Worm (Caenorhabditis elegans): Measurements from ENCODE around the gene acp-4.

Gene acp-4

DNA sequence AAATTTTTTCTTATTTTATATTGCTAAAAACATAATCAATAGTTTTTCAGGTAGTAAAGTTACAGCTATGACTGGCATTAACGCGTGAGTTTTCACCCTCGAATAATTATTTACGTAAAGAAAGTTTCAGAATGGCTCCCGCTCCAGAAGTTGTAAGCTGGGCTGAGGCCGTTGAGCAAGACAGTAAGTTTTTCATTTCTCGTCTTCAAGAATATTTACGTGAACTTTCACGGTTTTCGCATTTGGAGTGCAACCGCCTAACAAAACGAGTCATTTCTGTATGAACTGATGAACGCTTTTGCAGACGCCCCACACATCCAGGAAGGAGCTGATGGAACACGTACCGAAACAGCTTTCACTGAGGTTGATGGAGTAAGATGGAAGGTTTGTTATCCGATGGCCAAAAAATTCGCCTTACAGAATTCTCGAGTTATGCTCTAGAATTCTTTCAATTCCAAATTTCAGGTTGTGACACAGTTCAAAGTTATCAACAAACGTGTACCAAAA, 7.9 kb upstream of the acp-4 start, which contains the start of gene eif-3.G:
eif-3.G (plus strand) TSS at position 51 of the 507 bp plus-strand sequence.
- no peak for TF ChIP-seq nhr-28 (tag; optimal IDR thresholded peaks at IDR 0.05)
- TF ChIP-seq efl-1 (optimal IDR thresholded peaks at IDR 0.05): no peak
- TF ChIP-seq efl-1 (GFP tag; optimal IDR thresholded peaks at IDR 0.05 in 1 of 2): peak in 1 of 2 experiments; percentile 88

DNA sequence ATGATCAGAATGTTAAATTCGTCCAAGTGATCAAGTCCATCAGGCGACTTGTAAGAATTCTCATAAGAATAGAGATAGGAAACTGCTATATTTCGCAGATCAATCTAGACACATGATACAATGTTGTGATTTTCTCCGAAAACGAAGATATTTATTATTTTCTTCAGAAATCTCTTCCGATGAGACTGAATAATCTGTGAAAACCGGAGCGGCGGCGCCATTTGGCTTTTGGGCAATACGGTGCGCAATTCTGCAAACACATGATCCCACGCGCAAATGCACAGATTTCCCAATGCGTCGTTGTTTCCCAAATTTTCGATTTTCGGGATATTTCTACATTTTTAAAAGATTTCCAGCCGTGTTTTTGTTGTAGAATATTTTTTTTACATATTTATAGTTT, 7.3 kb upstream of the acp-4 start:
- TF ChIP-seq nhr-237 (tag; optimal IDR thresholded peaks at IDR 0.05) (no peak), unc-130 (tag; optimal IDR thresholded peaks at IDR 0.05) (peak; percentile 35), nhr-84 (tag; optimal IDR thresholded peaks at IDR 0.05) (no peak), elt-2 (tag; optimal IDR thresholded peaks at IDR 0.05) (no peak), pag-3 (tag; optimal IDR thresholded peaks at IDR 0.05; ENCODE audit: borderline replicate concordance, insufficient read depth) (no peak), blmp-1 (tag; optimal IDR thresholded peaks at IDR 0.05) (peak; percentile 63), lin-13 (GFP tag; optimal IDR thresholded peaks at IDR 0.05) (peak; percentile 8), nhr-85 (tag) (peak; percentile 82), ceh-88 (GFP tag; IDR thresholded peaks at IDR 0.05) (no peak), lin-35 (GFP tag; optimal IDR thresholded peaks at IDR 0.05) (peak; percentile 45 to 67), fkh-8 (tag; optimal IDR thresholded peaks at IDR 0.05) (no peak), fkh-4 (tag; optimal IDR thresholded peaks at IDR 0.05; ENCODE audit: borderline replicate concordance) (no peak), unc-62 (GFP tag; optimal IDR thresholded peaks at IDR 0.05) (no peak), hlh-17 (GFP tag; optimal IDR thresholded peaks at IDR 0.05; ENCODE audit: borderline replicate concordance) (no peak), egl-13 (tag; optimal IDR thresholded peaks at IDR 0.05) (no peak), fos-1 (tag; optimal IDR thresholded peaks at IDR 0.05) (no peak), ceh-8 (GFP tag; optimal IDR thresholded peaks at IDR 0.05) (no peak), lir-3 (tag; optimal IDR thresholded peaks at IDR 0.05; ENCODE audit: poor library complexity) (no peak), nhr-90 (tag; optimal IDR thresholded peaks at IDR 0.05; ENCODE audit: poor library complexity) (peak; percentile 42), ama-1 (optimal IDR thresholded peaks at IDR 0.05) (no peak), ztf-11 (tag; optimal IDR thresholded peaks at IDR 0.05) (no peak), dpl-1 (GFP tag; optimal IDR thresholded peaks at IDR 0.05) (peak; percentile 34 to 58 (median 51)), fkh-10 (GFP tag; optimal IDR thresholded peaks at IDR 0.05) (no peak), lsy-2 (tag; optimal IDR thresholded peaks at IDR 0.05) (peak; percentile 85 to 95), hpl-2 (GFP tag; optimal IDR thresholded peaks at IDR 0.05) (no peak), isw-1 (GFP tag; IDR thresholded peaks at IDR 0.05) (peak; percentile 8; the same call in 1 of the 2 replicates), snpc-4 (tag; optimal IDR thresholded peaks at IDR 0.05) (peak; percentile 24), nhr-28 (tag; optimal IDR thresholded peaks at IDR 0.05) (no peak), ets-5 (GFP tag; IDR thresholded peaks at IDR 0.05) (no peak), nhr-47 (tag; optimal IDR thresholded peaks at IDR 0.05) (peak; percentile 63), Y116A8C.19 (tag; optimal IDR thresholded peaks at IDR 0.05; ENCODE audit: borderline replicate concordance) (no peak), skn-1 (tag; optimal IDR thresholded peaks at IDR 0.05) (peak; percentile 9), lin-15B (tag; optimal IDR thresholded peaks at IDR 0.05) (peak; percentile 0), snu-23 (GFP tag; optimal IDR thresholded peaks at IDR 0.05) (peak; percentile 54), swsn-7 (tag; optimal IDR thresholded peaks at IDR 0.05) (peak; percentile 47), C04F5.9 (tag; optimal IDR thresholded peaks at IDR 0.05) (no peak), xbp-1 (tag; optimal IDR thresholded peaks at IDR 0.05) (peak; percentile 44), ceh-63 (GFP tag; optimal IDR thresholded peaks at IDR 0.05) (no peak), nhr-71 (tag; optimal IDR thresholded peaks at IDR 0.05) (peak; percentile 71), lin-39 (tag; optimal IDR thresholded peaks at IDR 0.05) (no peak), sptf-1 (tag; optimal IDR thresholded peaks at IDR 0.05) (no peak), pax-3 (tag; optimal IDR thresholded peaks at IDR 0.05) (no peak), irx-1 (tag; optimal IDR thresholded peaks at IDR 0.05) (peak; percentile 15), F16B12.6 (tag; optimal IDR thresholded peaks at IDR 0.05) (peak; percentile 90), grh-1 (GFP tag; IDR thresholded peaks at IDR 0.05) (no peak), mef-2 (tag; optimal IDR thresholded peaks at IDR 0.05) (no peak), ceh-82 (tag; optimal IDR thresholded peaks at IDR 0.05) (peak; percentile 14 to 56 (median 37)), nhr-77 (tag; optimal IDR thresholded peaks at IDR 0.05) (no peak), rnt-1 (tag; optimal IDR thresholded peaks at IDR 0.05) (peak; percentile 30)

All from whole organism, L1 larva.